Worm (Caenorhabditis elegans): ENCODE data around the gene hrpl-1.

Gene hrpl-1

DNA sequence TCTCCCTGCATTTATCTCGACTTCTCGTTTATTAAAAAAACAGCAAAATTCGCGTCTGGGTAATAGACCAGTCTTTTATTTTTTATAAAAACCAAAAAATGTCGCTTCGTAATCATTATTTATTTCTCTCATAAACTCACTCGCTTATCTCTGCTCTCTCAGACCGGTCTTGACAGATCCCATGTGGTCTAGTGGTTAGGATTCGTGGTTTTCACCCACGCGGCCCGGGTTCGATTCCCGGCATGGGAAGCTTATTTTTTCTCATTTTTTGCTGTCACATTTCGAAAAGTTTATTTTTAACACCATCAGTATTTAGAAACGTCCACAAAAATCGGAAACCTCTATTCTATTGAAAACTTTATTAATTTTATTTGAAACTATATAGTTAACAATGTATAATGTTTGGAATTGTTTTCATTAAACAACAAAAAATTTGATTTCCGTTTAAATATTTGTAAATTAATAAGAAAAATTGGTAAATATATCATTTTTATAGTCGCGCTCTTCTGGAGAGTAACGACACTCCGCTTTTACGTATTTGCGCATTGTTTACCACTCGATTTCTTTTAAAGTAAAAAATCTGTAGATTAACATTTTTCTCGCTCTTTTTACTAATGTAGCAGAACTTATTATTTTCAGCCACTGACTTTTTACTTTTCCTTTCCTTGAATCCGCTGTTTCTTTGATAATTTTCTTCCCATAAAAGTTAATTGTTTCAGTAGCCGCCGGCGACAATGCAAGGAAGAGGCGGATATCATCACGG lies at the start of gene hrpl-1:
Gene hrpl-1, plus strand, starts transcription at position 713 of the 763 bp plus-strand sequence.
- TF ChIP-seq lin-38 (GFP tag; IDR thresholded peaks at IDR 0.05) = peak; percentile 62
- 0 out of 2 replicates have a peak, but pooled peaks have one; percentile 16 for TF ChIP-seq D1046.2 (GFP tag; IDR thresholded peaks at IDR 0.05)
- peak in 1 of 2 experiments; percentile 59 for TF ChIP-seq daf-16 (GFP tag; optimal IDR thresholded peaks at IDR 0.05)
- peak; percentile 59 for TF ChIP-seq daf-16 (tag; optimal IDR thresholded peaks at IDR 0.05)
- TF ChIP-seq ZK337.2 (GFP tag; IDR thresholded peaks at IDR 0.05) = no peak
- no peak for TF ChIP-seq nhr-76 (tag; optimal IDR thresholded peaks at IDR 0.05)
- TF ChIP-seq hlh-30 (tag; optimal IDR thresholded peaks at IDR 0.05; ENCODE audit: insufficient read depth) = peak; percentile 54
- TF ChIP-seq nhr-77 (tag; optimal IDR thresholded peaks at IDR 0.05) = no peak
- TF ChIP-seq tag-97 (GFP tag; IDR thresholded peaks at IDR 0.05) = no peak
- no peak for TF ChIP-seq F49E8.2 (tag; optimal IDR thresholded peaks at IDR 0.05; ENCODE audit: borderline replicate concordance)
- no peak for TF ChIP-seq ztf-11 (tag; optimal IDR thresholded peaks at IDR 0.05)
- no peak for TF ChIP-seq sdz-12 (GFP tag; optimal IDR thresholded peaks at IDR 0.05)
- no peak for TF ChIP-seq ceh-32 (tag; optimal IDR thresholded peaks at IDR 0.05; ENCODE audit: poor library complexity)
- TF ChIP-seq aha-1 (tag) = peak; percentile 41
- TF ChIP-seq mxl-3 (GFP tag; optimal IDR thresholded peaks at IDR 0.05) = no peak
- TF ChIP-seq ztf-7 (tag; optimal IDR thresholded peaks at IDR 0.05) = no peak
- peak; percentile 30; the same call in 1 of the 2 replicates for TF ChIP-seq dmd-6 (GFP tag; IDR thresholded peaks at IDR 0.05)
- no peak for TF ChIP-seq ces-1 (GFP tag; optimal IDR thresholded peaks at IDR 0.05)
- no peak for TF ChIP-seq lir-3 (tag; optimal IDR thresholded peaks at IDR 0.05)
- TF ChIP-seq nhr-25 (tag; optimal IDR thresholded peaks at IDR 0.05; ENCODE audit: borderline replicate concordance, insufficient read depth) = no peak
- no peak for TF ChIP-seq nhr-41 (GFP tag; IDR thresholded peaks at IDR 0.05)
- 0 out of 2 replicates have a peak, but pooled peaks have one; percentile 26 for TF ChIP-seq arid-1 (GFP tag; conservative IDR thresholded peaks at IDR 0.05)
- no peak for TF ChIP-seq attf-4 (tag; optimal IDR thresholded peaks at IDR 0.05)
- TF ChIP-seq madf-9 (GFP tag; conservative IDR thresholded peaks at IDR 0.05) = no peak
- TF ChIP-seq php-3 (GFP tag; IDR thresholded peaks at IDR 0.05) = 0 out of 2 replicates have a peak, but pooled peaks have one; percentile 10
- TF ChIP-seq T20F7.1 (GFP tag; optimal IDR thresholded peaks at IDR 0.05) = peak; percentile 85
- peak; percentile 11 for TF ChIP-seq dpl-1 (GFP tag; optimal IDR thresholded peaks at IDR 0.05)
- TF ChIP-seq ceh-20 (GFP tag; IDR thresholded peaks at IDR 0.05) = peak; percentile 11; the same call in 1 of the 2 replicates
- TF ChIP-seq cey-2 (tag; optimal IDR thresholded peaks at IDR 0.05; ENCODE audit: borderline replicate concordance, insufficient read depth) = no peak
- no peak for TF ChIP-seq mdl-1 (tag; optimal IDR thresholded peaks at IDR 0.05)
- TF ChIP-seq lsy-2 (tag; optimal IDR thresholded peaks at IDR 0.05) = no peak
- TF ChIP-seq hlh-11 (tag; optimal IDR thresholded peaks at IDR 0.05) = peak; percentile 3
- TF ChIP-seq vab-7 (GFP tag; IDR thresholded peaks at IDR 0.05) = peak; percentile 36; the same call in 1 of the 2 replicates
- TF ChIP-seq unc-62 (GFP tag; optimal IDR thresholded peaks at IDR 0.05 in 1 of 2) = peak in 1 of 2 experiments; percentile 28
- TF ChIP-seq unc-62 (tag; optimal IDR thresholded peaks at IDR 0.05) = no peak
- TF ChIP-seq R02D3.7 (tag; optimal IDR thresholded peaks at IDR 0.05) = no peak
- TF ChIP-seq pqm-1 (tag; optimal IDR thresholded peaks at IDR 0.05) = no peak
- TF ChIP-seq egl-43 (GFP tag; IDR thresholded peaks at IDR 0.05) = peak; percentile 71
- peak; percentile 61 for TF ChIP-seq mes-2 (tag; optimal IDR thresholded peaks at IDR 0.05; ENCODE audit: poor library complexity, severe bottlenecking)
- peak; percentile 69 for TF ChIP-seq lim-7 (GFP tag; IDR thresholded peaks at IDR 0.05)
- peak; percentile 0 for TF ChIP-seq nhr-28 (tag; optimal IDR thresholded peaks at IDR 0.05)
- 0 out of 2 replicates have a peak, but pooled peaks have one; percentile 22 for TF ChIP-seq lin-1 (GFP tag; IDR thresholded peaks at IDR 0.05)
- TF ChIP-seq ctbp-1 (GFP tag; IDR thresholded peaks at IDR 0.05) = peak; percentile 61
- TF ChIP-seq dmd-8 (GFP tag; IDR thresholded peaks at IDR 0.05) = 0 out of 2 replicates have a peak, but pooled peaks have one; percentile 42
- peak; percentile 33 for TF ChIP-seq dve-1 (tag; optimal IDR thresholded peaks at IDR 0.05; ENCODE audit: insufficient read depth)
